Worm (Caenorhabditis elegans) whole organism, L3 larva: ENCODE results near the gene H06H21.8.

Experiments used
- R02D3.7 ChIP-seq: fragments of 150-350 bp; optimal IDR thresholded peaks from 2 replicates; lab custom pipeline; 2014; ENCODE audit warnings: missing biosample characterization, missing genetic modification characterization
- aly-2 ChIP-seq: fragments of 150-350 bp; optimal IDR thresholded peaks from 2 replicates; lab custom pipeline; 2014; ENCODE audit warnings: missing biosample characterization, missing genetic modification characterization
- ama-1 ChIP-seq: fragments of 150-350 bp; optimal IDR thresholded peaks from 2 replicates; lab custom pipeline; 2018
- ceh-16 ChIP-seq: sonication (generic microtip); optimal IDR thresholded peaks from 2 replicates; lab custom pipeline; 2017; ENCODE audit warnings: missing biosample characterization, missing genetic modification characterization
- ceh-82 ChIP-seq: fragments of 150-350 bp; optimal IDR thresholded peaks from 2 replicates; lab custom pipeline; 2014; ENCODE audit warnings: missing biosample characterization, missing genetic modification characterization
- daf-12 ChIP-seq: fragments of 150-350 bp; optimal IDR thresholded peaks from 2 replicates; lab custom pipeline; 2014; ENCODE audit warnings: missing biosample characterization, missing genetic modification reagents, missing genetic modification characterization
- egl-27 ChIP-seq: sonication (generic microtip); optimal IDR thresholded peaks from 4 replicates; lab custom pipeline; 2017; ENCODE audit warnings: missing biosample characterization, missing genetic modification reagents, missing genetic modification characterization
- elt-1 ChIP-seq: fragments of 150-350 bp; optimal IDR thresholded peaks from 2 replicates; lab custom pipeline; 2014; ENCODE audit warnings: missing biosample characterization, missing genetic modification characterization
- elt-2 ChIP-seq: sonication (generic microtip); optimal IDR thresholded peaks from 2 replicates; lab custom pipeline; 2016; ENCODE audit warnings: missing genetic modification reagents, mild to moderate bottlenecking, missing genetic modification characterization, missing compliant biosample characterization
- elt-3 ChIP-seq, 3 experiments: fragments of 150-350 bp in 1 of 3; sonication (generic microtip) in 2 of 3; optimal IDR thresholded peaks; 2 replicates in 2 of 3; 4 replicates in 1 of 3; lab custom pipeline; 2014 to 2017; ENCODE audit warnings: missing biosample characterization in 3 of 3, missing genetic modification characterization in 3 of 3
- eor-1 ChIP-seq, 2 experiments: fragments of 150-350 bp; optimal IDR thresholded peaks; 2 replicates each; lab custom pipeline; 2014 to 2018; ENCODE audit warnings: missing biosample characterization in 2 of 2, missing genetic modification characterization in 2 of 2
- fkh-10 ChIP-seq: sonication (generic microtip); optimal IDR thresholded peaks from 2 replicates; lab custom pipeline; 2017; ENCODE audit warnings: missing biosample characterization, missing genetic modification reagents, missing genetic modification characterization
- fkh-2 ChIP-seq: fragments of 150-350 bp; optimal IDR thresholded peaks from 2 replicates; lab custom pipeline; 2014; ENCODE audit warnings: missing biosample characterization, missing genetic modification reagents, missing genetic modification characterization
- fos-1 ChIP-seq: fragments of 150-350 bp; optimal IDR thresholded peaks from 2 replicates; lab custom pipeline; 2014; ENCODE audit warnings: missing biosample characterization, missing genetic modification characterization
- hmg-11 ChIP-seq: sonication (generic microtip); optimal IDR thresholded peaks from 2 replicates; lab custom pipeline; 2016; ENCODE audit warnings: missing genetic modification characterization, missing compliant biosample characterization
- jun-1 ChIP-seq: fragments of 150-350 bp; optimal IDR thresholded peaks from 2 replicates; lab custom pipeline; 2014; ENCODE audit warnings: missing biosample characterization, missing genetic modification reagents, missing genetic modification characterization
- lin-39 ChIP-seq: fragments of 150-350 bp; optimal IDR thresholded peaks from 2 replicates; lab custom pipeline; 2018; ENCODE audit warnings: missing biosample characterization, missing genetic modification reagents, missing genetic modification characterization
- lsy-12 ChIP-seq: sonication (generic microtip); optimal IDR thresholded peaks from 2 replicates; lab custom pipeline; 2016; ENCODE audit warnings: mild to moderate bottlenecking, missing genetic modification characterization, missing compliant biosample characterization
- mdl-1 ChIP-seq: fragments of 150-350 bp; optimal IDR thresholded peaks from 2 replicates; lab custom pipeline; 2014; ENCODE audit warnings: missing biosample characterization, missing genetic modification characterization
- mml-1 ChIP-seq: fragments of 150-350 bp; sonication (generic microtip); optimal IDR thresholded peaks from 3 replicates; lab custom pipeline; 2014; ENCODE audit warnings: missing biosample characterization, missing genetic modification characterization
- nfya-1 ChIP-seq: sonication (generic microtip); optimal IDR thresholded peaks from 2 replicates; lab custom pipeline; 2017; ENCODE audit warnings: missing genetic modification characterization, mild to moderate bottlenecking, missing compliant biosample characterization, antibody characterized with exemption, moderate library complexity; ENCODE audit not compliant: insufficient read depth
- nhr-11 ChIP-seq: fragments of 150-350 bp; optimal IDR thresholded peaks from 2 replicates; lab custom pipeline; 2014; ENCODE audit warnings: missing biosample characterization, missing genetic modification characterization
- nhr-12 ChIP-seq: fragments of 150-350 bp; optimal IDR thresholded peaks from 2 replicates; lab custom pipeline; 2014; ENCODE audit warnings: missing biosample characterization, missing genetic modification characterization
- nhr-23 ChIP-seq: fragments of 150-350 bp; optimal IDR thresholded peaks from 2 replicates; lab custom pipeline; 2014; ENCODE audit warnings: missing biosample characterization, missing genetic modification reagents, missing genetic modification characterization
- nhr-237 ChIP-seq: fragments of 150-350 bp; optimal IDR thresholded peaks from 2 replicates; lab custom pipeline; 2014; ENCODE audit warnings: missing biosample characterization, missing genetic modification characterization
- nhr-25 ChIP-seq: sonication (generic microtip); optimal IDR thresholded peaks from 2 replicates; lab custom pipeline; 2017; ENCODE audit warnings: missing biosample characterization, missing genetic modification characterization
- nhr-28 ChIP-seq: fragments of 150-350 bp; optimal IDR thresholded peaks from 2 replicates; lab custom pipeline; 2014; ENCODE audit warnings: missing biosample characterization, missing genetic modification characterization
- nhr-43 ChIP-seq: sonication (generic microtip); optimal IDR thresholded peaks from 2 replicates; lab custom pipeline; 2016; ENCODE audit warnings: mild to moderate bottlenecking, missing genetic modification characterization, missing compliant biosample characterization; ENCODE audit not compliant: poor library complexity, severe bottlenecking
- nhr-67 ChIP-seq: fragments of 150-350 bp; optimal IDR thresholded peaks from 2 replicates; lab custom pipeline; 2014; ENCODE audit warnings: missing biosample characterization, missing genetic modification characterization
- nhr-76 ChIP-seq: fragments of 150-350 bp; sonication (generic microtip); optimal IDR thresholded peaks from 5 replicates; lab custom pipeline; 2014; ENCODE audit warnings: missing biosample characterization, missing genetic modification characterization
- nhr-77 ChIP-seq: fragments of 150-350 bp; optimal IDR thresholded peaks from 2 replicates; lab custom pipeline; 2014; ENCODE audit warnings: missing biosample characterization, missing genetic modification characterization
- pqm-1 ChIP-seq: fragments of 150-350 bp; optimal IDR thresholded peaks from 2 replicates; lab custom pipeline; 2017; ENCODE audit warnings: missing biosample characterization, missing genetic modification characterization, inconsistent platforms
- sea-2 ChIP-seq: fragments of 150-350 bp; sonication (generic microtip); optimal IDR thresholded peaks from 4 replicates; lab custom pipeline; 2014; ENCODE audit warnings: missing biosample characterization, missing genetic modification reagents, missing genetic modification characterization
- skn-1 ChIP-seq: fragments of 150-350 bp; optimal IDR thresholded peaks from 2 replicates; lab custom pipeline; 2014; ENCODE audit warnings: missing biosample characterization, missing genetic modification characterization
- tbx-2 ChIP-seq: sonication (generic microtip); optimal IDR thresholded peaks from 2 replicates; lab custom pipeline; 2016; ENCODE audit warnings: mild to moderate bottlenecking, missing genetic modification characterization, missing compliant biosample characterization
- unc-39 ChIP-seq: sonication (generic microtip); optimal IDR thresholded peaks from 4 replicates; lab custom pipeline; 2017; ENCODE audit warnings: missing biosample characterization, missing genetic modification characterization
- unc-62 ChIP-seq: fragments of 150-350 bp; sonication (generic microtip); optimal IDR thresholded peaks from 4 replicates; lab custom pipeline; 2014; ENCODE audit warnings: missing biosample characterization, missing genetic modification reagents, missing genetic modification characterization
- zag-1 ChIP-seq: fragments of 150-350 bp; optimal IDR thresholded peaks from 2 replicates; lab custom pipeline; 2014; ENCODE audit warnings: missing biosample characterization, missing genetic modification characterization
- ztf-11 ChIP-seq: fragments of 150-350 bp; optimal IDR thresholded peaks from 2 replicates; lab custom pipeline; 2014; ENCODE audit warnings: missing biosample characterization, missing genetic modification characterization

Gene H06H21.8

ce11 chrIV:4809813-4810212, 11.1 kb downstream of the H06H21.8 start, which contains the start of gene H06H21.37:
Gene H06H21.37 (minus strand): TSS chrIV:4809974.
- TF ChIP-seq nhr-67 (tag; lab: Kevin White, UChicago) (no peak), nhr-43 (no peak), lin-39 (tag; lab: Kevin White, UChicago) (no peak), nhr-28 (tag; lab: Kevin White, UChicago) (no peak), elt-2 (no peak), egl-27 (tag; lab: Kevin White, UChicago) (no peak), nhr-23 (tag; lab: Kevin White, UChicago) (no peak), nhr-12 (tag; lab: Kevin White, UChicago) (no peak), elt-1 (no peak), nfya-1 (tag; lab: Kevin White, UChicago) (no peak), ztf-11 (no peak), nhr-77 (tag; lab: Kevin White, UChicago) (no peak), nhr-11 (tag; lab: Kevin White, UChicago) (no peak), nhr-25 (tag; lab: Kevin White, UChicago) (no peak), zag-1 (tag; lab: Kevin White, UChicago) (no peak), lsy-12 (tag; lab: Kevin White, UChicago) (no peak), eor-1 (tag; optimal IDR thresholded peaks at IDR 0.05; lab: Kevin White, UChicago) (no peak), skn-1 (no peak), fkh-2 (no peak)

- TF ChIP-seq nhr-11 (tag; lab: Kevin White, UChicago) = no peak
- no peak for TF ChIP-seq lsy-12 (tag; lab: Kevin White, UChicago)
- no peak for TF ChIP-seq hmg-11 (tag; lab: Kevin White, UChicago)
- no peak for TF ChIP-seq nhr-76 (tag; lab: Kevin White, UChicago)
- TF ChIP-seq elt-2 = no peak
- TF ChIP-seq fkh-2 = no peak
- no peak for TF ChIP-seq aly-2
- TF ChIP-seq sea-2 (GFP tag; lab: Kevin White, UChicago) = no peak
- no peak for TF ChIP-seq elt-1
- TF ChIP-seq mml-1 (tag; lab: Kevin White, UChicago) = no peak
- TF ChIP-seq nhr-67 (tag; lab: Kevin White, UChicago) = no peak
- no peak for TF ChIP-seq nfya-1 (tag; lab: Kevin White, UChicago)
- TF ChIP-seq daf-12 = no peak
- TF ChIP-seq jun-1 = no peak
- no peak for TF ChIP-seq unc-62 (GFP tag; lab: Kevin White, UChicago)
- no peak for TF ChIP-seq unc-39 (tag; lab: Kevin White, UChicago)
- TF ChIP-seq, all 47 proteins: peak for 0
Observed at ce11 chrIV:4809397-4809796, 11.5 kb downstream of the H06H21.8 start, which contains the start of gene ubxn-6. Gene ubxn-6 (minus strand): TSS chrIV:4809497.

- TF ChIP-seq mdl-1 (no peak), nhr-23 (tag; lab: Kevin White, UChicago) (no peak), elt-3 (tag; optimal IDR thresholded peaks at IDR 0.05; lab: Kevin White, UChicago) (no peak), tbx-2 (tag; lab: Kevin White, UChicago) (no peak), zag-1 (tag; lab: Kevin White, UChicago) (no peak), elt-2 (no peak), lsy-12 (tag; lab: Kevin White, UChicago) (no peak), lin-39 (tag; lab: Kevin White, UChicago) (no peak), nhr-43 (no peak), nfya-1 (tag; lab: Kevin White, UChicago) (no peak), unc-39 (tag; lab: Kevin White, UChicago) (no peak), pqm-1 (tag; lab: Kevin White, UChicago) (no peak), ama-1 (no peak), nhr-76 (tag; lab: Kevin White, UChicago) (no peak), nhr-237 (tag; lab: Kevin White, UChicago) (no peak), hmg-11 (tag; lab: Kevin White, UChicago) (no peak), nhr-12 (tag; lab: Kevin White, UChicago) (no peak), fkh-10 (no peak), daf-12 (no peak)
Observed at ce11 chrIV:4807219-4807618, 13.7 kb downstream of the H06H21.8 start, which contains the start of gene H06H21.11. Gene H06H21.11 (minus strand): TSS chrIV:4807319.

ce11 chrIV:4806486-4806885, 14.4 kb downstream of the H06H21.8 start, which contains the start of gene dpf-5:
Gene dpf-5 (minus strand): TSS chrIV:4806586.
- TF ChIP-seq elt-3 (tag; optimal IDR thresholded peaks at IDR 0.05; lab: Kevin White, UChicago) (no peak), nfya-1 (tag; lab: Kevin White, UChicago) (no peak), unc-62 (GFP tag; lab: Kevin White, UChicago) (no peak), nhr-11 (tag; lab: Kevin White, UChicago) (no peak), fos-1 (no peak), nhr-23 (tag; lab: Kevin White, UChicago) (no peak), R02D3.7 (tag; lab: Kevin White, UChicago) (no peak), nhr-77 (tag; lab: Kevin White, UChicago) (no peak), mml-1 (tag; lab: Kevin White, UChicago) (no peak), nhr-28 (tag; lab: Kevin White, UChicago) (no peak), nhr-76 (tag; lab: Kevin White, UChicago) (no peak), ama-1 (no peak), fkh-2 (no peak), ceh-82 (tag; lab: Kevin White, UChicago) (no peak), nhr-237 (tag; lab: Kevin White, UChicago) (no peak), jun-1 (no peak), sea-2 (GFP tag; lab: Kevin White, UChicago) (no peak), egl-27 (tag; lab: Kevin White, UChicago) (no peak), nhr-12 (tag; lab: Kevin White, UChicago) (no peak), ceh-16 (tag; lab: Kevin White, UChicago) (no peak)
